Worm (Caenorhabditis elegans): ENCODE data around the gene Y81B9A.1.

DNA sequence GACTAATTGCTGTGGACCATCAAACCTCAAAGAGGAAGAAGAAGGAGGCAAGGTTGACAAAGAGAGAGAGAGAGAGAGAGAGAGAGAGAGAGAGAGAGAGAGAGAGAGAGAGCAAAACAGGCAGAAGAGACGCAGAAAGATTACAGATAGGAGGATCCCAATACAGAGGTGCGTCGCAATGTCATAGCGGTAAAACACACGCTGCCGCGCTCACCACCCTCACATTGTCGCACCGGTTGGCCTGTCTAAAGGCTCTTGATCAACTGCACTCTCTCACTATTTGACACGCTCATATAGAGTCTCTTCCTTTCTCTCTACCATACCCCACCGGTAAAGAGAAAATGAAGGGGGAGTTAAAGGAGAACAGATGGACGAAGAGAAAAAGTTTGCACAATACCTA lies 33.0 kb downstream of the Y81B9A.1 start:
- no peak for TF ChIP-seq lin-40 (tag; optimal IDR thresholded peaks at IDR 0.05)
- TF ChIP-seq rcor-1 (GFP tag; IDR thresholded peaks at IDR 0.05), result no peak
